Worm (Caenorhabditis elegans): Measurements from ENCODE around the gene ram-2.

The ram-2 gene

DNA sequence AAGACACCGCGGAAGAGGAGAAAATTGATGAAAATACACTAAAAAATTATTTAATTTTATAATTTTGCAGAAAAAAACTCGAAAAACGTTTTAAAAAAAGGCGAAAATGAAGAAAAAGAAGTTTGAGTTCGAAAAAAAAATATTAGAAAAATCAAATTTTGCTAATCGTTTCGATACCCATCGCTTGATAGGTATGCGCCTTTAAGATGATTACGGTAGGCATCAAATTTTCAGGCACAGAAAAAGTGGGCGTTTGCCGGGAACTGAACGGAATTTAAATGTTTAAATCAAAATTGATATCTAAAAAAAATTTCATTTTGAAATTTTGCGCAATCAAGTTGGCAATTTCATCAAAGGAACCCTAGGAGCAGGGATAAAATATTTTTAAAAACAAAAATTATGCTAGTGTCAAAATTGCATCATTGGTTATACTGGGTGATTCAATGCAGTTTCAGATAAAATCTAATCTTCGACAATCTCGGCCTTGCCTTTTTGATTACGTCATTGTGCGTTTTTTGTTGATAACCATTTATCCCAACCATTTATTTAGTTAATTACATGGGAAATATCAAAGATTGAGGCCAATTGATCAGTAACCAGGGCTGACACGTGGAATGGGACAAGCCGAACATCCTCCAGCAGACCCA, 27.0 kb upstream of the ram-2 start:
- TF ChIP-seq madf-6 (GFP tag; IDR thresholded peaks at IDR 0.05) = peak; percentile 60; the same call in 1 of the 2 replicates
- TF ChIP-seq lsl-1 (GFP tag; optimal IDR thresholded peaks at IDR 0.05) = peak; percentile 63
- peak; percentile 18 for TF ChIP-seq xnd-1 (tag; optimal IDR thresholded peaks at IDR 0.05)
- peak; percentile 63 for TF ChIP-seq madf-8 (GFP tag; conservative IDR thresholded peaks at IDR 0.05)
- no peak for TF ChIP-seq cebp-2 (GFP tag; IDR thresholded peaks at IDR 0.05)
- TF ChIP-seq sea-2 (GFP tag; IDR thresholded peaks at IDR 0.05) = no peak

DNA sequence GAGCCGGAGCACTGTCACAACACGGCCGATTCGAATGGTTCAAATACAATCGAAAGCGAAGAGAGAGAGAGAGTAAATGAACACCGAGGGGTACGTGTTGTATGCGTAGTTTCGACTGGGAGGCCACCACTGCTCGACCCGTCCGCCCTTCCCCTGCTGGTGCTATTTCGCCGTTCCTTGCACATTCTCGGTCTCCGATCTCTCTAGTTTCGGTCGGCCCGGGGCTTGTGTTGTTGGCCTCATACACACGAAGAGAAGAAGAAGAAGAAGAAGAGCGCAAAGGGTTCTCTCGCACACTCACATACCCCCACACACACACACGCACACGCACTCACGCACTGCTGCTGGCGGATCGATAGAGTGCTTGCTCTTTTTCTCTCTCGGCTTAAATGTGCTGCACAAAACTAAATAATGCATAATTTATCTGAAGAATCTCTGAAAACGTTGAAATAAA, 26.2 kb upstream of the ram-2 start:
- TF ChIP-seq Y53G8AR.9 (GFP tag; conservative IDR thresholded peaks at IDR 0.05) = 0 out of 2 replicates have a peak, but pooled peaks have one; percentile 50
- no peak for TF ChIP-seq ama-1 (optimal IDR thresholded peaks at IDR 0.05)
- TF ChIP-seq ama-1 (GFP tag; optimal IDR thresholded peaks at IDR 0.05) = peak; percentile 13 to 67
- peak in 1 of 3 experiments; percentile 7 for TF ChIP-seq lin-35 (GFP tag; optimal IDR thresholded peaks at IDR 0.05)
- peak; percentile 52 for TF ChIP-seq tbp1 (GFP tag; optimal IDR thresholded peaks at IDR 0.05)
- TF ChIP-seq attf-5 (GFP tag; optimal IDR thresholded peaks at IDR 0.05) = peak; percentile 85
- no peak for TF ChIP-seq nhr-27 (tag; optimal IDR thresholded peaks at IDR 0.05)
- TF ChIP-seq ceh-27 (GFP tag; optimal IDR thresholded peaks at IDR 0.05) = peak; percentile 66
- TF ChIP-seq egl-44 (GFP tag; IDR thresholded peaks at IDR 0.05) = 0 out of 2 replicates have a peak, but pooled peaks have one; percentile 60
- TF ChIP-seq rcor-1 (GFP tag; IDR thresholded peaks at IDR 0.05) = peak; percentile 23; the same call in 1 of the 2 replicates
- peak; percentile 65; the same call in 1 of the 2 replicates for TF ChIP-seq Y56A3A.18 (GFP tag; IDR thresholded peaks at IDR 0.05)
- no peak for TF ChIP-seq nfyb-1 (GFP tag; IDR thresholded peaks at IDR 0.05)
- TF ChIP-seq T07F8.4 (tag; optimal IDR thresholded peaks at IDR 0.05) = no peak
- no peak for TF ChIP-seq unc-130 (GFP tag; optimal IDR thresholded peaks at IDR 0.05)
- no peak for TF ChIP-seq mxl-1 (tag; optimal IDR thresholded peaks at IDR 0.05)
- peak; percentile 72 for TF ChIP-seq egrh-3 (GFP tag; IDR thresholded peaks at IDR 0.05)
- TF ChIP-seq ekl-4 (GFP tag; IDR thresholded peaks at IDR 0.05) = 0 out of 2 replicates have a peak, but pooled peaks have one; percentile 32
- peak; percentile 1 for TF ChIP-seq chd-7 (tag; optimal IDR thresholded peaks at IDR 0.05)
- TF ChIP-seq hmg-1.2 (GFP tag; IDR thresholded peaks at IDR 0.05) = peak; percentile 56
- TF ChIP-seq dox-1 (GFP tag; IDR thresholded peaks at IDR 0.05) = peak; percentile 70
- TF ChIP-seq F23B12.7 (tag; optimal IDR thresholded peaks at IDR 0.05; ENCODE audit: insufficient read depth) = peak; percentile 29
- 0 out of 2 replicates have a peak, but pooled peaks have one; percentile 21 for TF ChIP-seq pbrm-1 (GFP tag; IDR thresholded peaks at IDR 0.05)
- TF ChIP-seq hmg-20 (GFP tag; IDR thresholded peaks at IDR 0.05) = no peak
- no peak for TF ChIP-seq rec-8 (tag; optimal IDR thresholded peaks at IDR 0.05)
- TF ChIP-seq ZK185.1 (tag; optimal IDR thresholded peaks at IDR 0.05; ENCODE audit: poor library complexity, severe bottlenecking) = peak; percentile 22
- no peak for TF ChIP-seq let-526 (GFP tag; IDR thresholded peaks at IDR 0.05)
- TF ChIP-seq madf-8 (GFP tag; conservative IDR thresholded peaks at IDR 0.05) = no peak
- peak; percentile 5 for TF ChIP-seq gei-17 (GFP tag; optimal IDR thresholded peaks at IDR 0.05)
- TF ChIP-seq madf-10 (tag; optimal IDR thresholded peaks at IDR 0.05) = peak; percentile 26
- peak; percentile 52 for TF ChIP-seq lin-40 (tag; optimal IDR thresholded peaks at IDR 0.05)
- peak; percentile 9 to 14 for TF ChIP-seq let-607 (tag; optimal IDR thresholded peaks at IDR 0.05)
- peak; percentile 64 for TF ChIP-seq mcd-1 (GFP tag; IDR thresholded peaks at IDR 0.05)
- TF ChIP-seq unc-62 (GFP tag; optimal IDR thresholded peaks at IDR 0.05) = no peak
- TF ChIP-seq K12H6.12 (tag; optimal IDR thresholded peaks at IDR 0.05) = peak; percentile 74
- peak; percentile 11 for TF ChIP-seq ztf-22 (GFP tag; optimal IDR thresholded peaks at IDR 0.05)
- peak; percentile 34 for TF ChIP-seq lin-54 (GFP tag; optimal IDR thresholded peaks at IDR 0.05)
- no peak for TF ChIP-seq ceh-58 (GFP tag; IDR thresholded peaks at IDR 0.05)
- TF ChIP-seq ztf-18 (tag; optimal IDR thresholded peaks at IDR 0.05) = peak; percentile 52
- peak; percentile 14 for TF ChIP-seq athp-1 (tag; optimal IDR thresholded peaks at IDR 0.05)
- TF ChIP-seq F22D6.2 (tag; optimal IDR thresholded peaks at IDR 0.05) = no peak
- no peak for TF ChIP-seq lin-26 (GFP tag; IDR thresholded peaks at IDR 0.05)

Data from whole organism, young adult.